1 fruit fly cellular context compared by ENCODE assay signal in the genomic region with DNA sequence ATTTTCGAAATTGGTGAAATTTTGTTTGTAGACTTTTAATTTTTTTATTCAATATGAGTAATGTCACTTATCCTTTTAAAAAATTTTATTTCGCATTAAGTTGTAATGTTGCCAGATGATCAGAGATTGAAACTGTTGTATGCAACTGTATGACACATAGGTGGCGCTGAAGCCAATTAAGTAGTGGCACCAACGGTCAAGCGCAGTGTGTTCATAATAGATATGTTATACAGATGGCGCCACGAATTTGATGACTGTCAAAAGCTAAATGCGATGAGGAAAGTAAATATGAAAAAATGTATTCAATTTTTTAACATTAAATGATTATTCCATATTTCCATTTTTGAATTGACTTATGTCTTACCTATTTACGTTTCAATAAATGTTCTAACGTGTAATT.
TF ChIP-seq lines count a peak whose summit lies in the region.

No protein-coding gene starts in this region.

TF ChIP-seq in whole organism, embryonic, 481 proteins besides CTCF, POLR2A, EP300 and RAD21 (continued from another document and continues in another):
- TF ChIP-seq dmrt99B (tag; optimal IDR thresholded peaks at IDR 0.05; lab: Kevin White, UChicago), result no peak
- TF ChIP-seq chm (GFP tag; IDR thresholded peaks at IDR 0.05; lab: Robert Waterston, UW), result no peak
- peak; percentile 31 for TF ChIP-seq CG15696 (tag; optimal IDR thresholded peaks at IDR 0.05; lab: Kevin White, UChicago)
- peak; percentile 32 for TF ChIP-seq Hmr (GFP tag; optimal IDR thresholded peaks at IDR 0.05; lab: Kevin White, UChicago)
- TF ChIP-seq lmd (GFP tag; IDR thresholded peaks at IDR 0.05; lab: Robert Waterston, UW), result peak; percentile 42
- TF ChIP-seq CG4617 (GFP tag; optimal IDR thresholded peaks at IDR 0.05; lab: Kevin White, UChicago; ENCODE audit: borderline replicate concordance), result no peak
- no peak for TF ChIP-seq ac (GFP tag; optimal IDR thresholded peaks at IDR 0.05; lab: Kevin White, UChicago)
- TF ChIP-seq nerfin-1 (tag; optimal IDR thresholded peaks at IDR 0.05; lab: Kevin White, UChicago), result no peak
- TF ChIP-seq nmo (GFP tag; optimal IDR thresholded peaks at IDR 0.05; lab: Kevin White, UChicago), result peak; percentile 66
- TF ChIP-seq CG30403 (GFP tag; optimal IDR thresholded peaks at IDR 0.05; lab: Kevin White, UChicago), result peak; percentile 54
- no peak for TF ChIP-seq CG34376 (GFP tag; optimal IDR thresholded peaks at IDR 0.05; lab: Kevin White, UChicago)
- peak; percentile 4 for TF ChIP-seq repo (GFP tag; optimal IDR thresholded peaks at IDR 0.05; lab: Kevin White, UChicago)
- no peak for TF ChIP-seq bbx (GFP tag; IDR thresholded peaks at IDR 0.05; lab: Robert Waterston, UW; ENCODE audit: partially characterized antibody)
- peak; percentile 32 to 45 for TF ChIP-seq dpn (GFP tag; optimal IDR thresholded peaks at IDR 0.05; lab: Kevin White, UChicago)
- no peak for TF ChIP-seq hb (GFP tag; IDR thresholded peaks at IDR 0.05; lab: Robert Waterston, UW; ENCODE audit: partially characterized antibody)
- TF ChIP-seq org-1 (GFP tag; optimal IDR thresholded peaks at IDR 0.05; lab: Kevin White, UChicago), result no peak
- TF ChIP-seq chinmo (GFP tag; IDR thresholded peaks at IDR 0.05; lab: Robert Waterston, UW; ENCODE audit: partially characterized antibody), result no peak
- TF ChIP-seq CG6791 (GFP tag; IDR thresholded peaks at IDR 0.05; lab: Robert Waterston, UW; ENCODE audit: partially characterized antibody), result peak; percentile 12; the same call in 1 of the 3 replicates
- TF ChIP-seq ERR (GFP tag; optimal IDR thresholded peaks at IDR 0.05; lab: Kevin White, UChicago), result no peak
- TF ChIP-seq Atf6 (GFP tag; IDR thresholded peaks at IDR 0.05; lab: Robert Waterston, UW), result no peak
- TF ChIP-seq CG2678 (tag; optimal IDR thresholded peaks at IDR 0.05; lab: Kevin White, UChicago), result no peak
- TF ChIP-seq CG14014 (GFP tag; IDR thresholded peaks at IDR 0.05; lab: Robert Waterston, UW), result no peak
- no peak for TF ChIP-seq Chrac-16 (GFP tag; optimal IDR thresholded peaks at IDR 0.05; lab: Kevin White, UChicago)
- no peak for TF ChIP-seq Dbx (GFP tag; IDR thresholded peaks at IDR 0.05; lab: Robert Waterston, UW)
- TF ChIP-seq CG18011 (GFP tag; optimal IDR thresholded peaks at IDR 0.05; lab: Kevin White, UChicago), result peak; percentile 97
- no peak for TF ChIP-seq stc (GFP tag; IDR thresholded peaks at IDR 0.05; lab: Robert Waterston, UW)
- TF ChIP-seq CG18262 (tag; optimal IDR thresholded peaks at IDR 0.05; lab: Kevin White, UChicago), result no peak
- no peak for TF ChIP-seq crp (GFP tag; optimal IDR thresholded peaks at IDR 0.05; lab: Kevin White, UChicago)
- TF ChIP-seq Ssrp (tag; optimal IDR thresholded peaks at IDR 0.05; lab: Kevin White, UChicago), result peak; percentile 32
- TF ChIP-seq Dll (GFP tag; IDR thresholded peaks at IDR 0.05; lab: Robert Waterston, UW; ENCODE audit: partially characterized antibody), result no peak
- no peak for TF ChIP-seq tio (GFP tag; optimal IDR thresholded peaks at IDR 0.05; lab: Kevin White, UChicago)
- no peak for TF ChIP-seq CG4328 (GFP tag; optimal IDR thresholded peaks at IDR 0.05; lab: Kevin White, UChicago)
- peak; percentile 8 for TF ChIP-seq zen (tag; optimal IDR thresholded peaks at IDR 0.05; lab: Kevin White, UChicago)
- TF ChIP-seq CG13894 (tag; optimal IDR thresholded peaks at IDR 0.05; lab: Kevin White, UChicago), result no peak
- no peak for TF ChIP-seq CrebB (tag; optimal IDR thresholded peaks at IDR 0.05; lab: Kevin White, UChicago)
- TF ChIP-seq Ada2b (GFP tag; IDR thresholded peaks at IDR 0.05; lab: Robert Waterston, UW), result no peak
- no peak for TF ChIP-seq Mrtf (GFP tag; IDR thresholded peaks at IDR 0.05; lab: Robert Waterston, UW)
- TF ChIP-seq CG6272 (GFP tag; IDR thresholded peaks at IDR 0.05; lab: Robert Waterston, UW), result no peak
- peak; percentile 10 for TF ChIP-seq CG4854 (GFP tag; optimal IDR thresholded peaks at IDR 0.05; lab: Kevin White, UChicago)
- no peak for TF ChIP-seq ash1 (GFP tag; optimal IDR thresholded peaks at IDR 0.05; lab: Kevin White, UChicago)
- TF ChIP-seq esg (GFP tag; conservative IDR thresholded peaks at IDR 0.05; lab: Robert Waterston, UW), result no peak
- TF ChIP-seq HLH3B (GFP tag; IDR thresholded peaks at IDR 0.05; lab: Robert Waterston, UW), result no peak
- no peak for TF ChIP-seq Xrp1 (GFP tag; IDR thresholded peaks at IDR 0.05; lab: Robert Waterston, UW)
- no peak for TF ChIP-seq CG1792 (GFP tag; optimal IDR thresholded peaks at IDR 0.05; lab: Kevin White, UChicago)
- no peak for TF ChIP-seq CG7271 (tag; optimal IDR thresholded peaks at IDR 0.05; lab: Kevin White, UChicago)
- TF ChIP-seq Sry-β (GFP tag; optimal IDR thresholded peaks at IDR 0.05; lab: Kevin White, UChicago), result no peak
- TF ChIP-seq PHDP (tag; optimal IDR thresholded peaks at IDR 0.05; lab: Kevin White, UChicago), result no peak
- TF ChIP-seq Jarid2 (GFP tag; optimal IDR thresholded peaks at IDR 0.05; lab: Kevin White, UChicago), result no peak
- no peak for TF ChIP-seq E2f1 (GFP tag; IDR thresholded peaks at IDR 0.05; lab: Robert Waterston, UW)
- TF ChIP-seq CG9932 (GFP tag; IDR thresholded peaks at IDR 0.05; lab: Robert Waterston, UW), result peak; percentile 66
- TF ChIP-seq odd (GFP tag; optimal IDR thresholded peaks at IDR 0.05; lab: Kevin White, UChicago), result no peak
- peak; percentile 53 for TF ChIP-seq NFAT (GFP tag; IDR thresholded peaks at IDR 0.05; lab: Robert Waterston, UW)
- TF ChIP-seq CG13296 (GFP tag; optimal IDR thresholded peaks at IDR 0.05; lab: Kevin White, UChicago), result no peak
- no peak for TF ChIP-seq CG12659 (GFP tag; optimal IDR thresholded peaks at IDR 0.05; lab: Kevin White, UChicago)
- no peak for TF ChIP-seq sisA (GFP tag; IDR thresholded peaks at IDR 0.05; lab: Robert Waterston, UW)
- TF ChIP-seq CG12155 (GFP tag; optimal IDR thresholded peaks at IDR 0.05; lab: Kevin White, UChicago), result no peak
- no peak for TF ChIP-seq CG10543 (GFP tag; optimal IDR thresholded peaks at IDR 0.05; lab: Kevin White, UChicago)
- no peak for TF ChIP-seq fru (optimal IDR thresholded peaks at IDR 0.05; lab: Kevin White, UChicago)
- TF ChIP-seq CG10366 (GFP tag; IDR thresholded peaks at IDR 0.05; lab: Robert Waterston, UW), result peak; percentile 24; the same call in 1 of the 2 replicates
- TF ChIP-seq CG5953 (GFP tag; IDR thresholded peaks at IDR 0.05; lab: Robert Waterston, UW), result no peak
- TF ChIP-seq ham (GFP tag; IDR thresholded peaks at IDR 0.05; lab: Robert Waterston, UW), result no peak
- TF ChIP-seq CG2120 (GFP tag; optimal IDR thresholded peaks at IDR 0.05; lab: Kevin White, UChicago), result no peak
- TF ChIP-seq Asciz (GFP tag; optimal IDR thresholded peaks at IDR 0.05; lab: Kevin White, UChicago), result no peak
- no peak for TF ChIP-seq dimm (GFP tag; IDR thresholded peaks at IDR 0.05; lab: Robert Waterston, UW)
- TF ChIP-seq CG4707 (GFP tag; optimal IDR thresholded peaks at IDR 0.05; lab: Kevin White, UChicago), result no peak
- TF ChIP-seq unc-4 (GFP tag; IDR thresholded peaks at IDR 0.05; lab: Robert Waterston, UW; ENCODE audit: partially characterized antibody), result no peak
- TF ChIP-seq HLHmδ (GFP tag; optimal IDR thresholded peaks at IDR 0.05; lab: Kevin White, UChicago), result no peak
- TF ChIP-seq CG31441 (GFP tag; IDR thresholded peaks at IDR 0.05; lab: Robert Waterston, UW), result no peak
- TF ChIP-seq ewg (GFP tag; optimal IDR thresholded peaks at IDR 0.05; lab: Kevin White, UChicago), result peak; percentile 67
- TF ChIP-seq CG12391 (tag; optimal IDR thresholded peaks at IDR 0.05; lab: Kevin White, UChicago), result no peak
- no peak for TF ChIP-seq vnd (GFP tag; IDR thresholded peaks at IDR 0.05; lab: Robert Waterston, UW; ENCODE audit: partially characterized antibody)
- TF ChIP-seq lab (GFP tag; optimal IDR thresholded peaks at IDR 0.05; lab: Kevin White, UChicago), result no peak
- peak; percentile 9 for TF ChIP-seq Hsf (GFP tag; optimal IDR thresholded peaks at IDR 0.05; lab: Kevin White, UChicago)
- no peak for TF ChIP-seq Scr (GFP tag; IDR thresholded peaks at IDR 0.05; lab: Robert Waterston, UW; ENCODE audit: partially characterized antibody)
- TF ChIP-seq CG13424 (tag; optimal IDR thresholded peaks at IDR 0.05; lab: Kevin White, UChicago), result no peak
- no peak for TF ChIP-seq Rx (GFP tag; IDR thresholded peaks at IDR 0.05; lab: Robert Waterston, UW)
- TF ChIP-seq D19B (GFP tag; optimal IDR thresholded peaks at IDR 0.05; lab: Kevin White, UChicago), result no peak
- no peak for TF ChIP-seq hth (optimal IDR thresholded peaks at IDR 0.05; lab: Kevin White, UChicago)
- no peak for TF ChIP-seq CG17359 (tag; optimal IDR thresholded peaks at IDR 0.05; lab: Kevin White, UChicago)
- no peak for TF ChIP-seq B-H1 (GFP tag; IDR thresholded peaks at IDR 0.05; lab: Robert Waterston, UW)
- no peak for TF ChIP-seq CG12744 (GFP tag; optimal IDR thresholded peaks at IDR 0.05; lab: Kevin White, UChicago)
- peak; percentile 10; the same call in 1 of the 3 replicates for TF ChIP-seq knrl (GFP tag; IDR thresholded peaks at IDR 0.05; lab: Robert Waterston, UW; ENCODE audit: partially characterized antibody)
- TF ChIP-seq exex (tag; optimal IDR thresholded peaks at IDR 0.05; lab: Kevin White, UChicago), result no peak
- no peak for TF ChIP-seq fd102C (GFP tag; optimal IDR thresholded peaks at IDR 0.05; lab: Kevin White, UChicago)
- no peak for TF ChIP-seq CG4404 (GFP tag; IDR thresholded peaks at IDR 0.05; lab: Robert Waterston, UW)
- no peak for TF ChIP-seq psq (GFP tag; optimal IDR thresholded peaks at IDR 0.05; lab: Kevin White, UChicago)
- TF ChIP-seq CG17361 (GFP tag; IDR thresholded peaks at IDR 0.05; lab: Robert Waterston, UW), result no peak
- no peak for TF ChIP-seq Vsx1 (GFP tag; optimal IDR thresholded peaks at IDR 0.05; lab: Kevin White, UChicago)
- no peak for TF ChIP-seq sqz (GFP tag; optimal IDR thresholded peaks at IDR 0.05; lab: Kevin White, UChicago)
- no peak for TF ChIP-seq Atf-2 (GFP tag; optimal IDR thresholded peaks at IDR 0.05; lab: Kevin White, UChicago)
- TF ChIP-seq Elba2 (GFP tag; optimal IDR thresholded peaks at IDR 0.05; lab: Kevin White, UChicago), result peak; percentile 5
- TF ChIP-seq pros (GFP tag; optimal IDR thresholded peaks at IDR 0.05; lab: Kevin White, UChicago), result no peak
- TF ChIP-seq CG2202 (tag; optimal IDR thresholded peaks at IDR 0.05; lab: Kevin White, UChicago), result no peak
- peak; percentile 14 for TF ChIP-seq dmrt11E (tag; optimal IDR thresholded peaks at IDR 0.05; lab: Kevin White, UChicago)
- TF ChIP-seq caup (GFP tag; optimal IDR thresholded peaks at IDR 0.05; lab: Kevin White, UChicago; ENCODE audit: severe bottlenecking), result no peak
- peak; percentile 81; the same call in 1 of the 2 replicates for TF ChIP-seq vvl (GFP tag; IDR thresholded peaks at IDR 0.05; lab: Robert Waterston, UW)
- no peak for TF ChIP-seq tx (GFP tag; optimal IDR thresholded peaks at IDR 0.05; lab: Kevin White, UChicago)
- no peak for TF ChIP-seq CG14965 (GFP tag; optimal IDR thresholded peaks at IDR 0.05; lab: Kevin White, UChicago; ENCODE audit: borderline replicate concordance)
- TF ChIP-seq Trl (optimal IDR thresholded peaks at IDR 0.05; lab: Kevin White, UChicago), result no peak
- TF ChIP-seq Trl (GFP tag; optimal IDR thresholded peaks at IDR 0.05; lab: Kevin White, UChicago), result peak; percentile 14
- peak; percentile 20 for TF ChIP-seq CG2116 (GFP tag; optimal IDR thresholded peaks at IDR 0.05; lab: Kevin White, UChicago)
- TF ChIP-seq CG6813 (GFP tag; optimal IDR thresholded peaks at IDR 0.05; lab: Kevin White, UChicago), result no peak
- TF ChIP-seq jing (GFP tag; optimal IDR thresholded peaks at IDR 0.05; lab: Kevin White, UChicago), result no peak
- TF ChIP-seq Sox100B (GFP tag; optimal IDR thresholded peaks at IDR 0.05; lab: Kevin White, UChicago), result no peak
- TF ChIP-seq stwl (tag; optimal IDR thresholded peaks at IDR 0.05; lab: Kevin White, UChicago), result peak; percentile 89
- no peak for TF ChIP-seq slp2 (GFP tag; optimal IDR thresholded peaks at IDR 0.05; lab: Kevin White, UChicago)
- TF ChIP-seq zfh1 (GFP tag; IDR thresholded peaks at IDR 0.05; lab: Robert Waterston, UW), result no peak
- no peak for TF ChIP-seq scrt (GFP tag; optimal IDR thresholded peaks at IDR 0.05; lab: Kevin White, UChicago)
- no peak for TF ChIP-seq shn (GFP tag; optimal IDR thresholded peaks at IDR 0.05; lab: Kevin White, UChicago)
- TF ChIP-seq NK7.1 (GFP tag; optimal IDR thresholded peaks at IDR 0.05; lab: Kevin White, UChicago), result no peak
- TF ChIP-seq CG13624 (GFP tag; optimal IDR thresholded peaks at IDR 0.05; lab: Kevin White, UChicago), result peak; percentile 58
- TF ChIP-seq CG8388 (GFP tag; optimal IDR thresholded peaks at IDR 0.05; lab: Kevin White, UChicago), result no peak
- no peak; the same call in 1 of the 2 replicates for TF ChIP-seq amos (GFP tag; IDR thresholded peaks at IDR 0.05; lab: Robert Waterston, UW; ENCODE audit: partially characterized antibody)
- no peak for TF ChIP-seq sd (tag; optimal IDR thresholded peaks at IDR 0.05; lab: Kevin White, UChicago)
- no peak for TF ChIP-seq CG17829 (tag; optimal IDR thresholded peaks at IDR 0.05; lab: Kevin White, UChicago)
- no peak for TF ChIP-seq CG16779 (GFP tag; IDR thresholded peaks at IDR 0.05; lab: Robert Waterston, UW)
- no peak for TF ChIP-seq CG8359 (GFP tag; optimal IDR thresholded peaks at IDR 0.05; lab: Kevin White, UChicago; ENCODE audit: borderline replicate concordance)
- no peak for TF ChIP-seq CG33557 (GFP tag; optimal IDR thresholded peaks at IDR 0.05; lab: Kevin White, UChicago)
- no peak for TF ChIP-seq hbn (GFP tag; IDR thresholded peaks at IDR 0.05; lab: Robert Waterston, UW; ENCODE audit: partially characterized antibody)
- TF ChIP-seq CG42726 (GFP tag; IDR thresholded peaks at IDR 0.05; lab: Robert Waterston, UW; ENCODE audit: partially characterized antibody), result peak; percentile 66; the same call in 1 of the 2 replicates
- TF ChIP-seq NC2β (GFP tag; optimal IDR thresholded peaks at IDR 0.05; lab: Kevin White, UChicago), result no peak
- TF ChIP-seq CG34224 (GFP tag; IDR thresholded peaks at IDR 0.05; lab: Robert Waterston, UW; ENCODE audit: partially characterized antibody), result peak; percentile 15; the same call in 1 of the 3 replicates
- TF ChIP-seq Antp (GFP tag; optimal IDR thresholded peaks at IDR 0.05; lab: Kevin White, UChicago), result peak; percentile 10
- no peak for TF ChIP-seq ara (GFP tag; IDR thresholded peaks at IDR 0.05; lab: Robert Waterston, UW)
- no peak for TF ChIP-seq danr (GFP tag; IDR thresholded peaks at IDR 0.05; lab: Robert Waterston, UW)
- no peak for TF ChIP-seq CG5180 (GFP tag; optimal IDR thresholded peaks at IDR 0.05; lab: Kevin White, UChicago)
- no peak for TF ChIP-seq tgo (GFP tag; IDR thresholded peaks at IDR 0.05; lab: Robert Waterston, UW)
- no peak for TF ChIP-seq hkb (optimal IDR thresholded peaks at IDR 0.05; lab: Kevin White, UChicago)
- no peak for TF ChIP-seq hkb (GFP tag; IDR thresholded peaks at IDR 0.05; lab: Robert Waterston, UW)
- TF ChIP-seq grn (GFP tag; optimal IDR thresholded peaks at IDR 0.05; lab: Kevin White, UChicago), result no peak
